Worm (Caenorhabditis elegans) whole organism, early embryonic: ENCODE measurements around the gene epic-2.

ENCODE experiments used
- F13C5.2 ChIP-seq: sonication (generic microtip); optimal IDR thresholded peaks from 2 replicates; lab custom pipeline; 2017; ENCODE audit warnings: mild to moderate bottlenecking, missing genetic modification characterization, inconsistent platforms, missing compliant biosample characterization
- ama-1 ChIP-seq: fragments of 150-350 bp; optimal IDR thresholded peaks from 2 replicates; lab custom pipeline; 2014
- pes-1 ChIP-seq: fragments of 200-800 bp; sonication (Bioruptor generic); IDR thresholded peaks from 2 replicates; pipeline ENCODE4 v1.3.6; 2022; ENCODE audit warnings: missing genetic modification reagents, missing genetic modification characterization, missing compliant biosample characterization

DNA sequence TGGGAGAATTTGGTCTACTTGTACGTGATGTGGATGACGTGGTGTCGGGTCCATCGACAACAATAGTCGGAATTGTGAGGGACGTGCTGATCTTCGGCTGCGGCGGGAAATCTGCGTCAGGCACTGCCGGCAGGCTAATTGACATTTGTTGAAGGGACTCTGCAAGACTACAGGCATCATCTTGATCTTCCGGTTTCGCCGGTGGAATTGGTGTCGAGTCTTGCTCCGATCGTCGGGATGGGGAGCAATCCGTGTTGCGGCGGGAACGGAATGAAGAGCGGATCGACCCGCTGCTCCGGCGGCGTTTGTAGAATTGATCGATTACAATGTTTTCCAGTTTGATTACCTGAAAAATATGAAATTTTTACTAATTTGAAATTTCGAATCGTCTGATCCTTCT, 31.9 kb downstream of the epic-2 start:
- TF ChIP-seq pes-1 (GFP tag; lab: Robert Waterston, UW), result no peak
- TF ChIP-seq F13C5.2 (tag; lab: Kevin White, UChicago), result no peak
- no peak for TF ChIP-seq ama-1 (lab: Kevin White, UChicago)
